Worm (Caenorhabditis elegans): ENCODE data around the gene str-173.

- TF ChIP-seq nhr-76 (tag; optimal IDR thresholded peaks at IDR 0.05) (no peak), mep-1 (tag; optimal IDR thresholded peaks at IDR 0.05) (no peak), nhr-28 (tag; optimal IDR thresholded peaks at IDR 0.05) (no peak), lsy-2 (tag; optimal IDR thresholded peaks at IDR 0.05) (no peak), bed-3 (GFP tag; optimal IDR thresholded peaks at IDR 0.05) (no peak), pha-4 (tag; optimal IDR thresholded peaks at IDR 0.05) (no peak), unc-62 (GFP tag; optimal IDR thresholded peaks at IDR 0.05) (no peak), ceh-83 (GFP tag; optimal IDR thresholded peaks at IDR 0.05) (no peak)
Measured at ce11 chrIV:4858573-4858972, 3.0 kb upstream of the str-173 start, which contains the start of gene Y17G9A.3.
